Worm (Caenorhabditis elegans): ENCODE results near the gene T28A8.3.

ce11 chrIII:13544593-13544992 lies 38.8 kb downstream of the T28A8.3 start:
- TF ChIP-seq unc-62 (GFP tag; optimal IDR thresholded peaks at IDR 0.05) (no peak), dmd-4 (tag; optimal IDR thresholded peaks at IDR 0.05) (no peak), elt-1 (tag; optimal IDR thresholded peaks at IDR 0.05) (no peak), zag-1 (tag; optimal IDR thresholded peaks at IDR 0.05) (no peak)

All from whole organism, L2 larva.